Worm (Caenorhabditis elegans) whole organism, early embryonic: ENCODE measurements around the gene C55C3.73.

Experiments
- B0310.2 ChIP-seq: sonication (generic microtip); optimal IDR thresholded peaks from 2 replicates; lab custom pipeline; 2016; ENCODE audit warnings: mild to moderate bottlenecking, missing genetic modification characterization, missing compliant biosample characterization
- F13C5.2 ChIP-seq: sonication (generic microtip); optimal IDR thresholded peaks from 2 replicates; lab custom pipeline; 2017; ENCODE audit warnings: mild to moderate bottlenecking, missing genetic modification characterization, inconsistent platforms, missing compliant biosample characterization
- aly-1 ChIP-seq: sonication (generic microtip); optimal IDR thresholded peaks from 2 replicates; lab custom pipeline; 2016; ENCODE audit warnings: missing genetic modification characterization, missing compliant biosample characterization
- ama-1 ChIP-seq: fragments of 150-350 bp; optimal IDR thresholded peaks from 2 replicates; lab custom pipeline; 2014
- ceh-13 ChIP-seq: fragments of 200-800 bp; sonication (Bioruptor generic); optimal IDR thresholded peaks from 2 replicates; lab custom pipeline; 2018; ENCODE audit warnings: mild to moderate bottlenecking, missing genetic modification characterization, missing compliant biosample characterization
- ceh-36 ChIP-seq: sonication (generic microtip); optimal IDR thresholded peaks from 2 replicates; lab custom pipeline; 2016; ENCODE audit warnings: missing genetic modification characterization, inconsistent platforms, missing compliant biosample characterization
- ets-7 ChIP-seq: sonication (generic microtip); optimal IDR thresholded peaks from 2 replicates; lab custom pipeline; 2016; ENCODE audit warnings: missing genotype, missing genetic modification characterization, missing compliant biosample characterization
- flt-1 ChIP-seq: fragments of 200-800 bp; sonication (Bioruptor generic); IDR thresholded peaks from 2 replicates; pipeline ENCODE4 v1.3.6; 2022; ENCODE audit warnings: missing genetic modification characterization, missing compliant biosample characterization
- hmbx-1 ChIP-seq: sonication (generic microtip); optimal IDR thresholded peaks from 2 replicates; lab custom pipeline; 2016; ENCODE audit warnings: mild to moderate bottlenecking, missing genetic modification characterization, missing compliant biosample characterization
- hmg-4 ChIP-seq: fragments of 200-800 bp; sonication (Bioruptor generic); optimal IDR thresholded peaks from 2 replicates; lab custom pipeline; 2018; ENCODE audit warnings: mild to moderate bottlenecking, missing genetic modification characterization, missing compliant biosample characterization
- hnd-1 ChIP-seq: sonication (generic microtip); optimal IDR thresholded peaks from 2 replicates; lab custom pipeline; 2016; ENCODE audit warnings: missing genetic modification characterization, missing compliant biosample characterization
- pes-1 ChIP-seq: fragments of 200-800 bp; sonication (Bioruptor generic); IDR thresholded peaks from 2 replicates; pipeline ENCODE4 v1.3.6; 2022; ENCODE audit warnings: missing genetic modification reagents, missing genetic modification characterization, missing compliant biosample characterization
- scrt-1 ChIP-seq: fragments of 200-800 bp; sonication (Bioruptor generic); IDR thresholded peaks from 2 replicates; pipeline ENCODE4 v1.3.6; 2022; ENCODE audit warnings: missing genetic modification characterization, missing compliant biosample characterization
- sea-1 ChIP-seq: fragments of 200-800 bp; sonication (Bioruptor generic); conservative IDR thresholded peaks from 2 replicates; pipeline ENCODE4 v1.3.6; 2022; ENCODE audit warnings: missing genetic modification characterization, missing compliant biosample characterization
- tbx-11 ChIP-seq: fragments of 200-800 bp; sonication (Bioruptor generic); IDR thresholded peaks from 2 replicates; pipeline ENCODE4 v1.3.6; 2022; ENCODE audit warnings: missing genetic modification characterization, missing compliant biosample characterization
- tbx-37 ChIP-seq: fragments of 200-800 bp; sonication (Bioruptor generic); conservative IDR thresholded peaks from 2 replicates; pipeline ENCODE4 v1.3.6; 2022; ENCODE audit warnings: missing genetic modification reagents, missing genetic modification characterization, missing compliant biosample characterization
- tra-4 ChIP-seq: sonication (generic microtip); optimal IDR thresholded peaks from 2 replicates; lab custom pipeline; 2017; ENCODE audit warnings: missing genetic modification characterization, missing compliant biosample characterization

C55C3.73 gene

ce11 chrIV:5731597-5731996 is 28.3 kb upstream of the C55C3.73 start, which contains the start of gene H35B03.2:
Gene H35B03.2 (minus strand): TSS chrIV:5731674.
- TF ChIP-seq aly-1 (tag; lab: Kevin White, UChicago), result no peak
- TF ChIP-seq ama-1 (lab: Kevin White, UChicago), result no peak
- TF ChIP-seq tbx-37 (GFP tag; lab: Robert Waterston, UW), result no peak
- no peak for TF ChIP-seq ets-7 (tag; lab: Kevin White, UChicago)
- no peak for TF ChIP-seq hnd-1 (tag; lab: Kevin White, UChicago)
- TF ChIP-seq scrt-1 (GFP tag; lab: Robert Waterston, UW), result no peak
- no peak for TF ChIP-seq B0310.2 (tag; lab: Kevin White, UChicago)
- no peak for TF ChIP-seq tra-4 (tag; lab: Kevin White, UChicago)
- TF ChIP-seq tbx-11 (GFP tag; lab: Robert Waterston, UW), result no peak
- no peak for TF ChIP-seq flt-1
- TF ChIP-seq sea-1 (GFP tag; lab: Robert Waterston, UW), result no peak
- no peak for TF ChIP-seq ceh-36 (tag; lab: Kevin White, UChicago)
- no peak for TF ChIP-seq hmg-4 (GFP tag; lab: Kevin White, UChicago)
- no peak for TF ChIP-seq pes-1 (GFP tag; lab: Robert Waterston, UW)
- TF ChIP-seq hmbx-1 (tag; lab: Kevin White, UChicago), result no peak
- TF ChIP-seq ceh-13 (GFP tag; lab: Kevin White, UChicago), result no peak
- TF ChIP-seq F13C5.2 (tag; lab: Kevin White, UChicago), result no peak

- TF ChIP-seq aly-1 (tag; lab: Kevin White, UChicago), result no peak
- TF ChIP-seq ceh-13 (GFP tag; lab: Kevin White, UChicago), result no peak
- no peak for TF ChIP-seq hnd-1 (tag; lab: Kevin White, UChicago)
- no peak for TF ChIP-seq ets-7 (tag; lab: Kevin White, UChicago)
- no peak for TF ChIP-seq scrt-1 (GFP tag; lab: Robert Waterston, UW)
- no peak for TF ChIP-seq sea-1 (GFP tag; lab: Robert Waterston, UW)
- no peak for TF ChIP-seq tbx-11 (GFP tag; lab: Robert Waterston, UW)
- TF ChIP-seq tbx-37 (GFP tag; lab: Robert Waterston, UW), result no peak
- no peak for TF ChIP-seq tra-4 (tag; lab: Kevin White, UChicago)
- TF ChIP-seq pes-1 (GFP tag; lab: Robert Waterston, UW), result no peak
- TF ChIP-seq F13C5.2 (tag; lab: Kevin White, UChicago), result no peak
Measured at ce11 chrIV:5725300-5725699, 22.0 kb upstream of the C55C3.73 start, which contains the start of gene H35B03.1. Gene H35B03.1 (plus strand): TSS chrIV:5725600.

ce11 chrIV:5723659-5724058 is 20.4 kb upstream of the C55C3.73 start:
- TF ChIP-seq B0310.2 (tag; lab: Kevin White, UChicago), result no peak
- no peak for TF ChIP-seq tbx-11 (GFP tag; lab: Robert Waterston, UW)
- no peak for TF ChIP-seq tbx-37 (GFP tag; lab: Robert Waterston, UW)

ce11 chrIV:5715341-5716112 is 12.3 kb upstream of the C55C3.73 start:
- TF ChIP-seq ceh-36 (tag; lab: Kevin White, UChicago), result no peak
- TF ChIP-seq hnd-1 (tag; lab: Kevin White, UChicago), result no peak
- TF ChIP-seq aly-1 (tag; lab: Kevin White, UChicago), result no peak
- TF ChIP-seq B0310.2 (tag; lab: Kevin White, UChicago), result no peak
- no peak for TF ChIP-seq scrt-1 (GFP tag; lab: Robert Waterston, UW)
- no peak for TF ChIP-seq ceh-13 (GFP tag; lab: Kevin White, UChicago)
- no peak for TF ChIP-seq tra-4 (tag; lab: Kevin White, UChicago)

- TF ChIP-seq aly-1 (tag; lab: Kevin White, UChicago) (no peak), B0310.2 (tag; lab: Kevin White, UChicago) (no peak), tra-4 (tag; lab: Kevin White, UChicago) (no peak), pes-1 (GFP tag; lab: Robert Waterston, UW) (no peak), ama-1 (lab: Kevin White, UChicago) (no peak), tbx-37 (GFP tag; lab: Robert Waterston, UW) (no peak), hmbx-1 (tag; lab: Kevin White, UChicago) (no peak), ceh-13 (GFP tag; lab: Kevin White, UChicago) (no peak), scrt-1 (GFP tag; lab: Robert Waterston, UW) (no peak), ceh-36 (tag; lab: Kevin White, UChicago) (no peak), tbx-11 (GFP tag; lab: Robert Waterston, UW) (no peak), hmg-4 (GFP tag; lab: Kevin White, UChicago) (no peak), sea-1 (GFP tag; lab: Robert Waterston, UW) (no peak), ets-7 (tag; lab: Kevin White, UChicago) (no peak), F13C5.2 (tag; lab: Kevin White, UChicago) (no peak), flt-1 (no peak)
Measured at ce11 chrIV:5708796-5709195, 5.5 kb upstream of the C55C3.73 start, which contains the start of gene C55C3.1. Gene C55C3.1 (plus strand): TSS chrIV:5709096.

- no peak for TF ChIP-seq aly-1 (tag; lab: Kevin White, UChicago)
- no peak for TF ChIP-seq hnd-1 (tag; lab: Kevin White, UChicago)
- TF ChIP-seq hmg-4 (GFP tag; lab: Kevin White, UChicago), result no peak
- no peak for TF ChIP-seq tbx-37 (GFP tag; lab: Robert Waterston, UW)
- TF ChIP-seq tbx-11 (GFP tag; lab: Robert Waterston, UW), result no peak
- no peak for TF ChIP-seq ceh-13 (GFP tag; lab: Kevin White, UChicago)
- TF ChIP-seq scrt-1 (GFP tag; lab: Robert Waterston, UW), result no peak
Measured at ce11 chrIV:5706603-5707002, 3.4 kb upstream of the C55C3.73 start.

- no peak for TF ChIP-seq F13C5.2 (tag; lab: Kevin White, UChicago)
- TF ChIP-seq flt-1, result no peak
- no peak for TF ChIP-seq ceh-36 (tag; lab: Kevin White, UChicago)
- no peak for TF ChIP-seq B0310.2 (tag; lab: Kevin White, UChicago)
- no peak for TF ChIP-seq tra-4 (tag; lab: Kevin White, UChicago)
- TF ChIP-seq hmg-4 (GFP tag; lab: Kevin White, UChicago), result no peak
- TF ChIP-seq hnd-1 (tag; lab: Kevin White, UChicago), result no peak
- no peak for TF ChIP-seq aly-1 (tag; lab: Kevin White, UChicago)
Measured at ce11 chrIV:5703917-5704316, 666 bp upstream of the C55C3.73 start.
